Worm (Caenorhabditis elegans): ENCODE data around the gene CD4.11.

Gene CD4.11

ce11 chrV:5587042-5587441, 2.1 kb downstream of the CD4.11 start (continued):
- TF ChIP-seq lir-1 (GFP tag; conservative IDR thresholded peaks at IDR 0.05) (no peak), pha-4 (tag; optimal IDR thresholded peaks at IDR 0.05) (no peak), snpc-4 (GFP tag; optimal IDR thresholded peaks at IDR 0.05) (peak; percentile 81), snpc-4 (tag; optimal IDR thresholded peaks at IDR 0.05) (peak; percentile 86 to 98 (median 96)), ztf-25 (GFP tag; IDR thresholded peaks at IDR 0.05) (no peak), ceh-40 (GFP tag; IDR thresholded peaks at IDR 0.05) (no peak), B0336.3 (GFP tag; IDR thresholded peaks at IDR 0.05) (no peak; the same call in 1 of the 2 replicates), madf-8 (GFP tag; conservative IDR thresholded peaks at IDR 0.05) (no peak), snpc-3.4 (tag; optimal IDR thresholded peaks at IDR 0.05) (no peak), tlf-1 (GFP tag; optimal IDR thresholded peaks at IDR 0.05) (no peak), ceh-27 (GFP tag; optimal IDR thresholded peaks at IDR 0.05) (no peak), B0261.1 (tag; optimal IDR thresholded peaks at IDR 0.05) (peak; percentile 46), xnd-1 (tag; optimal IDR thresholded peaks at IDR 0.05) (no peak), C06A6.2 (GFP tag; conservative IDR thresholded peaks at IDR 0.05) (peak; percentile 67), nhr-90 (tag; optimal IDR thresholded peaks at IDR 0.05) (no peak), dox-1 (GFP tag; IDR thresholded peaks at IDR 0.05) (0 out of 2 replicates have a peak, but pooled peaks have one; percentile 24), Y95B8A.8 (GFP tag; IDR thresholded peaks at IDR 0.05) (no peak), lsl-1 (GFP tag; optimal IDR thresholded peaks at IDR 0.05) (no peak), fkh-3 (tag; optimal IDR thresholded peaks at IDR 0.05) (no peak), mxl-1 (tag; optimal IDR thresholded peaks at IDR 0.05) (no peak), F10E7.11 (tag; optimal IDR thresholded peaks at IDR 0.05) (no peak), ztf-18 (tag; optimal IDR thresholded peaks at IDR 0.05) (no peak), mes-4 (tag; optimal IDR thresholded peaks at IDR 0.05) (no peak), ccch-3 (GFP tag; optimal IDR thresholded peaks at IDR 0.05) (no peak), egl-18 (GFP tag; IDR thresholded peaks at IDR 0.05) (no peak), bed-1 (GFP tag; IDR thresholded peaks at IDR 0.05) (no peak), attf-3 (GFP tag; conservative IDR thresholded peaks at IDR 0.05) (no peak), gei-17 (GFP tag; optimal IDR thresholded peaks at IDR 0.05) (peak; percentile 54), Y79H2A.3 (GFP tag; conservative IDR thresholded peaks at IDR 0.05) (no peak), F57A8.1 (GFP tag; optimal IDR thresholded peaks at IDR 0.05) (no peak), ets-4 (GFP tag; optimal IDR thresholded peaks at IDR 0.05) (no peak), F52B5.7 (tag; optimal IDR thresholded peaks at IDR 0.05) (no peak), B0019.2 (GFP tag; conservative IDR thresholded peaks at IDR 0.05) (no peak), zfh-2 (GFP tag; conservative IDR thresholded peaks at IDR 0.05) (0 out of 2 replicates have a peak, but pooled peaks have one; percentile 9), lsy-27 (tag; optimal IDR thresholded peaks at IDR 0.05; ENCODE audit: borderline replicate concordance, insufficient read depth) (no peak), lin-40 (tag; optimal IDR thresholded peaks at IDR 0.05) (peak; percentile 62), tbx-9 (tag; optimal IDR thresholded peaks at IDR 0.05; ENCODE audit: borderline replicate concordance) (no peak), C17E4.6 (GFP tag; IDR thresholded peaks at IDR 0.05) (no peak), atf-7 (tag; optimal IDR thresholded peaks at IDR 0.05) (peak; percentile 7), nfya-2 (GFP tag; IDR thresholded peaks at IDR 0.05) (no peak), ceh-100 (GFP tag; IDR thresholded peaks at IDR 0.05) (no peak)

- TF ChIP-seq ztf-6 (GFP tag; IDR thresholded peaks at IDR 0.05) = no peak
- TF ChIP-seq lsl-1 (GFP tag; optimal IDR thresholded peaks at IDR 0.05) = peak; percentile 38
- no peak for TF ChIP-seq B0035.1 (tag; optimal IDR thresholded peaks at IDR 0.05)
- no peak for TF ChIP-seq Y67H2A.10 (GFP tag; conservative IDR thresholded peaks at IDR 0.05)
- peak; percentile 30; the same call in 1 of the 2 replicates for TF ChIP-seq F33H1.4 (GFP tag; IDR thresholded peaks at IDR 0.05)
- no peak for TF ChIP-seq somi-1 (GFP tag; optimal IDR thresholded peaks at IDR 0.05)
- TF ChIP-seq Y79H2A.3 (GFP tag; conservative IDR thresholded peaks at IDR 0.05) = no peak
- peak; percentile 13 for TF ChIP-seq ZK185.1 (tag; optimal IDR thresholded peaks at IDR 0.05; ENCODE audit: poor library complexity, severe bottlenecking)
- no peak for TF ChIP-seq ztf-28 (GFP tag; IDR thresholded peaks at IDR 0.05)
- TF ChIP-seq athp-1 (tag; optimal IDR thresholded peaks at IDR 0.05) = peak; percentile 59
- TF ChIP-seq ztf-3 (GFP tag; optimal IDR thresholded peaks at IDR 0.05) = no peak
- no peak for TF ChIP-seq ama-1 (optimal IDR thresholded peaks at IDR 0.05)
- no peak for TF ChIP-seq ama-1 (GFP tag; optimal IDR thresholded peaks at IDR 0.05)
- no peak for TF ChIP-seq bed-1 (GFP tag; IDR thresholded peaks at IDR 0.05)
These were observed 3.0 kb downstream of the CD4.11 start for ce11 chrV:5587955-5588354.
